Fruit fly (Drosophila melanogaster) Kc167 (cell line): ENCODE measurements around the gene Ocrl.

Experiments used
- h ChIP-seq: fragments of >200 bp; optimal IDR thresholded peaks from 3 replicates; lab custom pipeline; 2018; ENCODE audit warnings: missing external identifiers
- insv ChIP-seq: fragments of >200 bp; optimal IDR thresholded peaks from 3 replicates; lab custom pipeline; 2018; ENCODE audit warnings: missing external identifiers
- psq ChIP-seq: fragments of >200 bp; optimal IDR thresholded peaks from 2 replicates; lab custom pipeline; 2017; ENCODE audit warnings: missing external identifiers

dm6 chrX:1944245-1945114 lies 21.7 kb downstream of the Ocrl start:
- no peak for TF ChIP-seq psq
- TF ChIP-seq insv (lab: Kevin White, UChicago) = no peak
- no peak for TF ChIP-seq h (lab: Kevin White, UChicago)
